Fruit fly (Drosophila melanogaster): ENCODE data around the gene Acn.
A peak's percentile ranks its signal among the peaks of the same experiment; 100 is the strongest.

Gene Acn

dm6 chr2L:19045111-19045560 lies at the start of gene Acn, which contains the start of gene Ttc19:
Gene Acn (plus strand): TSS chr2L:19045355.
Gene Ttc19 (minus strand): TSS chr2L:19045148.
- TF ChIP-seq kay (GFP tag; ENCODE audit: borderline replicate concordance) (no peak), pad (GFP tag; optimal IDR thresholded peaks at IDR 0.05) (peak; percentile 66), CG33017 (tag; optimal IDR thresholded peaks at IDR 0.05) (peak; percentile 75), cic (GFP tag; optimal IDR thresholded peaks at IDR 0.05) (peak; percentile 25), CG7045 (GFP tag; optimal IDR thresholded peaks at IDR 0.05) (peak; percentile 80), Crg-1 (GFP tag; optimal IDR thresholded peaks at IDR 0.05) (peak; percentile 84), CG7101 (tag; optimal IDR thresholded peaks at IDR 0.05) (peak; percentile 89), bab1 (GFP tag; optimal IDR thresholded peaks at IDR 0.05) (peak; percentile 89), CG12768 (GFP tag; optimal IDR thresholded peaks at IDR 0.05) (peak; percentile 84), toe (GFP tag; optimal IDR thresholded peaks at IDR 0.05) (peak; percentile 93), ovo (GFP tag; optimal IDR thresholded peaks at IDR 0.05) (peak; percentile 83), CG11617 (GFP tag; optimal IDR thresholded peaks at IDR 0.05) (peak; percentile 89), CG1620 (GFP tag; optimal IDR thresholded peaks at IDR 0.05) (peak; percentile 88), cnc (optimal IDR thresholded peaks at IDR 0.05) (no peak), CG14711 (tag; optimal IDR thresholded peaks at IDR 0.05) (peak; percentile 79), CG5204 (GFP tag; optimal IDR thresholded peaks at IDR 0.05) (no peak), tj (GFP tag; optimal IDR thresholded peaks at IDR 0.05) (peak; percentile 66), Hr96 (GFP tag; optimal IDR thresholded peaks at IDR 0.05) (peak; percentile 91), Clk (GFP tag; optimal IDR thresholded peaks at IDR 0.05) (peak; percentile 65), Mnt (GFP tag; optimal IDR thresholded peaks at IDR 0.05) (peak; percentile 79)

- TF ChIP-seq CG33017 (tag; optimal IDR thresholded peaks at IDR 0.05) (no peak), kay (GFP tag; ENCODE audit: borderline replicate concordance) (peak; percentile 92), Mnt (GFP tag; optimal IDR thresholded peaks at IDR 0.05) (peak; percentile 48), CG12768 (GFP tag; optimal IDR thresholded peaks at IDR 0.05) (no peak), Clk (GFP tag; optimal IDR thresholded peaks at IDR 0.05) (no peak), Crg-1 (GFP tag; optimal IDR thresholded peaks at IDR 0.05) (no peak), cic (GFP tag; optimal IDR thresholded peaks at IDR 0.05) (peak; percentile 79), ovo (GFP tag; optimal IDR thresholded peaks at IDR 0.05) (no peak), CG5204 (GFP tag; optimal IDR thresholded peaks at IDR 0.05) (no peak)
These were observed 49.3 kb upstream of the Acn start, which contains the start of gene CG10650 for dm6 chr2L:18995660-18996417. Gene CG10650 (minus strand): TSS chr2L:18995934.

- no peak for TF ChIP-seq Hr96 (GFP tag; optimal IDR thresholded peaks at IDR 0.05)
These were observed 48.0 kb upstream of the Acn start, which contains the start of gene CG31792 for dm6 chr2L:18997148-18997547. Gene CG31792 (plus strand): TSS chr2L:18997448.

- TF ChIP-seq Mnt (GFP tag; optimal IDR thresholded peaks at IDR 0.05) (no peak), cnc (optimal IDR thresholded peaks at IDR 0.05) (no peak), kay (GFP tag; ENCODE audit: borderline replicate concordance) (no peak)
These were observed 42.7 kb upstream of the Acn start for dm6 chr2L:19002468-19002867.

dm6 chr2L:19002959-19003371 lies 42.2 kb upstream of the Acn start, which contains the start of gene CG31793:
Gene CG31793 (plus strand): TSS chr2L:19003367.
- no peak for TF ChIP-seq Clk (GFP tag; optimal IDR thresholded peaks at IDR 0.05)
- TF ChIP-seq Hr96 (GFP tag; optimal IDR thresholded peaks at IDR 0.05) = no peak
- no peak for TF ChIP-seq kay (GFP tag; ENCODE audit: borderline replicate concordance)
- TF ChIP-seq Mnt (GFP tag; optimal IDR thresholded peaks at IDR 0.05) = no peak
- peak; percentile 12 for TF ChIP-seq CG5204 (GFP tag; optimal IDR thresholded peaks at IDR 0.05)
- TF ChIP-seq tj (GFP tag; optimal IDR thresholded peaks at IDR 0.05) = no peak
- TF ChIP-seq pad (GFP tag; optimal IDR thresholded peaks at IDR 0.05) = peak; percentile 23
- TF ChIP-seq CG14711 (tag; optimal IDR thresholded peaks at IDR 0.05) = peak; percentile 68
- TF ChIP-seq cnc (optimal IDR thresholded peaks at IDR 0.05) = no peak
- no peak for TF ChIP-seq CG12768 (GFP tag; optimal IDR thresholded peaks at IDR 0.05)
- peak; percentile 85 for TF ChIP-seq CG7101 (tag; optimal IDR thresholded peaks at IDR 0.05)
- peak; percentile 18 for TF ChIP-seq toe (GFP tag; optimal IDR thresholded peaks at IDR 0.05)
- peak; percentile 84 for TF ChIP-seq bab1 (GFP tag; optimal IDR thresholded peaks at IDR 0.05)
- peak; percentile 55 for TF ChIP-seq Crg-1 (GFP tag; optimal IDR thresholded peaks at IDR 0.05)
- TF ChIP-seq CG1620 (GFP tag; optimal IDR thresholded peaks at IDR 0.05) = no peak
- TF ChIP-seq CG33017 (tag; optimal IDR thresholded peaks at IDR 0.05) = peak; percentile 56
- peak; percentile 89 for TF ChIP-seq cic (GFP tag; optimal IDR thresholded peaks at IDR 0.05)
- TF ChIP-seq CG7045 (GFP tag; optimal IDR thresholded peaks at IDR 0.05) = peak; percentile 47
- TF ChIP-seq CG11617 (GFP tag; optimal IDR thresholded peaks at IDR 0.05) = peak; percentile 79
- TF ChIP-seq ovo (GFP tag; optimal IDR thresholded peaks at IDR 0.05) = peak; percentile 61

- TF ChIP-seq ovo (GFP tag; optimal IDR thresholded peaks at IDR 0.05) = peak; percentile 85
- TF ChIP-seq Crg-1 (GFP tag; optimal IDR thresholded peaks at IDR 0.05) = peak; percentile 94
- peak; percentile 97 for TF ChIP-seq Mnt (GFP tag; optimal IDR thresholded peaks at IDR 0.05)
- peak; percentile 88 for TF ChIP-seq CG33017 (tag; optimal IDR thresholded peaks at IDR 0.05)
- peak; percentile 80 for TF ChIP-seq CG14711 (tag; optimal IDR thresholded peaks at IDR 0.05)
- peak; percentile 59 for TF ChIP-seq toe (GFP tag; optimal IDR thresholded peaks at IDR 0.05)
- peak; percentile 57 for TF ChIP-seq CG5204 (GFP tag; optimal IDR thresholded peaks at IDR 0.05)
- TF ChIP-seq pad (GFP tag; optimal IDR thresholded peaks at IDR 0.05) = peak; percentile 79
- peak; percentile 94 for TF ChIP-seq bab1 (GFP tag; optimal IDR thresholded peaks at IDR 0.05)
- TF ChIP-seq CG7101 (tag; optimal IDR thresholded peaks at IDR 0.05) = peak; percentile 94
- TF ChIP-seq kay (GFP tag; ENCODE audit: borderline replicate concordance) = no peak
- TF ChIP-seq CG1620 (GFP tag; optimal IDR thresholded peaks at IDR 0.05) = peak; percentile 85
- TF ChIP-seq Hr96 (GFP tag; optimal IDR thresholded peaks at IDR 0.05) = peak; percentile 90
- TF ChIP-seq cic (GFP tag; optimal IDR thresholded peaks at IDR 0.05) = peak; percentile 85
- TF ChIP-seq cnc (optimal IDR thresholded peaks at IDR 0.05) = no peak
- peak; percentile 88 for TF ChIP-seq Clk (GFP tag; optimal IDR thresholded peaks at IDR 0.05)
- TF ChIP-seq CG12768 (GFP tag; optimal IDR thresholded peaks at IDR 0.05) = peak; percentile 85
- TF ChIP-seq CG11617 (GFP tag; optimal IDR thresholded peaks at IDR 0.05) = peak; percentile 91
- TF ChIP-seq tj (GFP tag; optimal IDR thresholded peaks at IDR 0.05) = peak; percentile 75
- TF ChIP-seq CG7045 (GFP tag; optimal IDR thresholded peaks at IDR 0.05) = peak; percentile 78
These were observed 36.0 kb upstream of the Acn start, which contains the start of gene RpL30 for dm6 chr2L:19009130-19009529. Gene RpL30 (minus strand): TSS chr2L:19009306.
